Fruit fly (Drosophila melanogaster) whole organism, embryonic: ENCODE data around the gene CG13675.

Experiments used
- ATbp ChIP-seq: fragments of 200-800 bp; sonication (Bioruptor generic); optimal IDR thresholded peaks from 2 replicates; lab custom pipeline; 2017; ENCODE audit warnings: missing biosample characterization, mild to moderate bottlenecking, missing genetic modification characterization, missing genetic modification reagents
- Atf3 ChIP-seq: fragments of 200-800 bp; sonication (Bioruptor generic); optimal IDR thresholded peaks from 3 replicates; lab custom pipeline; 2016; ENCODE audit warnings: missing biosample characterization, missing genetic modification characterization
- CG10147 ChIP-seq: fragments of 200-800 bp; sonication (Bioruptor generic); optimal IDR thresholded peaks from 2 replicates; lab custom pipeline; 2019; ENCODE audit warnings: missing biosample characterization, mild to moderate bottlenecking, missing genetic modification characterization, moderate library complexity
- CG11085 ChIP-seq: fragments of 200-800 bp; sonication (Bioruptor generic); IDR thresholded peaks from 2 replicates; pipeline ENCODE4 v1.3.6; 2022; ENCODE audit warnings: missing biosample characterization, missing genetic modification characterization
- CG12942 ChIP-seq: fragments of 200-800 bp; sonication (Bioruptor generic); optimal IDR thresholded peaks from 3 replicates; lab custom pipeline; 2016; ENCODE audit warnings: missing biosample characterization, missing genetic modification characterization
- CG13296 ChIP-seq: fragments of 200-800 bp; sonication (Bioruptor generic); optimal IDR thresholded peaks from 3 replicates; lab custom pipeline; 2018; ENCODE audit warnings: missing biosample characterization, mild to moderate bottlenecking, missing genetic modification characterization
- CG13624 ChIP-seq: fragments of 200-800 bp; sonication (Bioruptor generic); optimal IDR thresholded peaks from 2 replicates; lab custom pipeline; 2016; ENCODE audit warnings: missing biosample characterization, missing genetic modification characterization
- CG16813 ChIP-seq: fragments of 200-800 bp; sonication (Bioruptor generic); IDR thresholded peaks from 3 replicates; pipeline ENCODE4 v1.3.6; 2022; ENCODE audit warnings: missing biosample characterization, missing genetic modification characterization; ENCODE audit not compliant: partially characterized antibody
- CG16815 ChIP-seq: fragments of 200-800 bp; sonication (Bioruptor generic); optimal IDR thresholded peaks from 3 replicates; lab custom pipeline; 2017; ENCODE audit warnings: missing biosample characterization, mild to moderate bottlenecking, missing genetic modification characterization
- CG17328 ChIP-seq: fragments of 200-800 bp; sonication (Bioruptor generic); IDR thresholded peaks from 2 replicates; pipeline ENCODE4 v1.3.6; 2022; ENCODE audit warnings: missing biosample characterization, missing genetic modification characterization
- CG17568 ChIP-seq: fragments of 200-800 bp; sonication (Bioruptor generic); optimal IDR thresholded peaks from 2 replicates; lab custom pipeline; 2018; ENCODE audit warnings: missing biosample characterization, mild to moderate bottlenecking, missing genetic modification characterization, moderate library complexity
- CG18476 ChIP-seq: fragments of 200-800 bp; sonication (Bioruptor generic); optimal IDR thresholded peaks from 2 replicates; lab custom pipeline; 2016; ENCODE audit warnings: missing biosample characterization, mild to moderate bottlenecking, missing genetic modification characterization
- CG18619 ChIP-seq: fragments of 200-800 bp; sonication (Bioruptor generic); optimal IDR thresholded peaks from 3 replicates; lab custom pipeline; 2017; ENCODE audit warnings: missing biosample characterization, mild to moderate bottlenecking, missing genetic modification characterization
- CG2129 ChIP-seq: fragments of 200-800 bp; sonication (Bioruptor generic); IDR thresholded peaks from 2 replicates; pipeline ENCODE4 v1.3.6; 2022; ENCODE audit warnings: missing biosample characterization, missing genetic modification characterization; ENCODE audit not compliant: partially characterized antibody
- CG3838 ChIP-seq: fragments of 200-800 bp; sonication (Bioruptor generic); optimal IDR thresholded peaks from 3 replicates; lab custom pipeline; 2016; ENCODE audit warnings: missing biosample characterization, missing genetic modification characterization
- CG6254 ChIP-seq: fragments of 200-800 bp; sonication (Bioruptor generic); optimal IDR thresholded peaks from 3 replicates; lab custom pipeline; 2017; ENCODE audit warnings: mild to moderate bottlenecking, missing biosample characterization, missing genetic modification reagents, missing genetic modification characterization
- CG6654 ChIP-seq: fragments of 200-800 bp; sonication (Bioruptor generic); optimal IDR thresholded peaks from 2 replicates; lab custom pipeline; 2017; ENCODE audit warnings: missing biosample characterization, mild to moderate bottlenecking, missing genetic modification characterization
- CG6683 ChIP-seq: fragments of 200-800 bp; sonication (Bioruptor generic); optimal IDR thresholded peaks from 2 replicates; lab custom pipeline; 2017; ENCODE audit warnings: missing biosample characterization, mild to moderate bottlenecking, missing genetic modification characterization, missing genetic modification reagents
- CG6854 ChIP-seq: fragments of 200-800 bp; sonication (Bioruptor generic); optimal IDR thresholded peaks from 3 replicates; lab custom pipeline; 2017; ENCODE audit warnings: missing biosample characterization, mild to moderate bottlenecking, missing genetic modification characterization
- CG7357 ChIP-seq: fragments of 200-800 bp; sonication (Bioruptor generic); IDR thresholded peaks from 3 replicates; pipeline ENCODE4 v1.3.6; 2022; ENCODE audit warnings: missing biosample characterization, missing genetic modification characterization
- CG8290 ChIP-seq, 3 experiments: fragments of 200-800 bp; sonication (Bioruptor generic); optimal IDR thresholded peaks; 2 replicates each; lab custom pipeline; 2016 to 2019; ENCODE audit warnings: missing biosample characterization in 3 of 3, missing genetic modification characterization in 3 of 3, mild to moderate bottlenecking in 2 of 3, moderate library complexity in 1 of 3
- CG8388 ChIP-seq: fragments of 200-800 bp; sonication (Bioruptor generic); optimal IDR thresholded peaks from 2 replicates; lab custom pipeline; 2019; ENCODE audit warnings: missing biosample characterization, mild to moderate bottlenecking, missing genetic modification characterization, moderate library complexity
- D ChIP-seq, 2 experiments: fragments of 200-800 bp in 1 of 2; fragments of >200 bp in 1 of 2; sonication (Bioruptor generic) in 1 of 2; optimal IDR thresholded peaks; 2 replicates in 1 of 2; 3 replicates in 1 of 2; lab custom pipeline; 2017; ENCODE audit warnings: mild to moderate bottlenecking in 1 of 2, missing biosample characterization in 1 of 2, missing genetic modification characterization in 1 of 2, missing genetic modification reagents in 1 of 2
- Ets97D ChIP-seq: fragments of 200-800 bp; sonication (Bioruptor generic); optimal IDR thresholded peaks from 3 replicates; lab custom pipeline; 2016; ENCODE audit warnings: missing biosample characterization, missing genetic modification characterization
- Hr39 ChIP-seq: fragments of >200 bp; optimal IDR thresholded peaks from 2 replicates; lab custom pipeline; 2017
- Meics ChIP-seq: fragments of 200-800 bp; sonication (Bioruptor generic); optimal IDR thresholded peaks from 2 replicates; lab custom pipeline; 2017; ENCODE audit warnings: missing biosample characterization, mild to moderate bottlenecking, missing genetic modification characterization
- NfI ChIP-seq: fragments of 200-800 bp; sonication (Bioruptor generic); optimal IDR thresholded peaks from 3 replicates; lab custom pipeline; 2018; ENCODE audit warnings: missing biosample characterization, mild to moderate bottlenecking, missing genetic modification characterization, moderate library complexity
- Opbp ChIP-seq: fragments of 200-800 bp; sonication (Bioruptor generic); IDR thresholded peaks from 3 replicates; pipeline ENCODE4 v1.3.6; 2022; ENCODE audit warnings: missing biosample characterization, missing genetic modification characterization; ENCODE audit not compliant: partially characterized antibody
- Rfx ChIP-seq: fragments of 200-800 bp; sonication (Bioruptor generic); IDR thresholded peaks from 2 replicates; pipeline ENCODE4 v1.3.6; 2022; ENCODE audit warnings: missing biosample characterization, missing genetic modification characterization
- Ssrp ChIP-seq: fragments of 200-800 bp; sonication (Bioruptor generic); optimal IDR thresholded peaks from 2 replicates; lab custom pipeline; 2018; ENCODE audit warnings: missing biosample characterization, mild to moderate bottlenecking, missing genetic modification characterization, moderate library complexity
- ase ChIP-seq: fragments of 200-800 bp; sonication (Bioruptor generic); IDR thresholded peaks from 3 replicates; pipeline ENCODE4 v1.3.6; 2022; ENCODE audit warnings: missing biosample characterization, missing genetic modification characterization
- bowl ChIP-seq: fragments of 200-800 bp; sonication (Bioruptor generic); IDR thresholded peaks from 2 replicates; pipeline ENCODE4 v1.3.6; 2022; ENCODE audit warnings: missing biosample characterization, missing genetic modification characterization
- ems ChIP-seq: fragments of 200-800 bp; sonication (Bioruptor generic); optimal IDR thresholded peaks from 3 replicates; lab custom pipeline; 2016; ENCODE audit warnings: missing biosample characterization, missing genetic modification characterization
- gsb-n ChIP-seq: fragments of 200-800 bp; sonication (Bioruptor generic); optimal IDR thresholded peaks from 3 replicates; lab custom pipeline; 2018; ENCODE audit warnings: missing biosample characterization, mild to moderate bottlenecking, missing genetic modification characterization
- h ChIP-seq: fragments of >200 bp; optimal IDR thresholded peaks from 2 replicates; lab custom pipeline; 2017
- ham ChIP-seq: fragments of 200-800 bp; sonication (Bioruptor generic); IDR thresholded peaks from 2 replicates; pipeline ENCODE4 v1.3.6; 2022; ENCODE audit warnings: missing biosample characterization, missing genetic modification characterization
- hth ChIP-seq: fragments of >200 bp; optimal IDR thresholded peaks from 2 replicates; lab custom pipeline; 2017; ENCODE audit warnings: inconsistent platforms
- jing ChIP-seq: fragments of 200-800 bp; sonication (Bioruptor generic); optimal IDR thresholded peaks from 2 replicates; lab custom pipeline; 2018; ENCODE audit warnings: missing biosample characterization, mild to moderate bottlenecking, missing genetic modification characterization
- lab ChIP-seq: fragments of 200-800 bp; sonication (Bioruptor generic); optimal IDR thresholded peaks from 3 replicates; lab custom pipeline; 2017; ENCODE audit warnings: missing biosample characterization, missing genetic modification characterization, mild to moderate bottlenecking, moderate library complexity, missing genetic modification reagents
- lmd ChIP-seq: fragments of 200-800 bp; sonication (Bioruptor generic); IDR thresholded peaks from 2 replicates; pipeline ENCODE4 v1.3.6; 2022; ENCODE audit warnings: missing biosample characterization, missing genetic modification characterization
- nerfin-1 ChIP-seq: fragments of 200-800 bp; sonication (Bioruptor generic); optimal IDR thresholded peaks from 3 replicates; lab custom pipeline; 2019; ENCODE audit warnings: missing biosample characterization, mild to moderate bottlenecking, missing genetic modification characterization, moderate library complexity
- schlank ChIP-seq: fragments of 200-800 bp; sonication (Bioruptor generic); optimal IDR thresholded peaks from 2 replicates; lab custom pipeline; 2018; ENCODE audit warnings: missing biosample characterization, mild to moderate bottlenecking, missing genetic modification characterization
- sd ChIP-seq: fragments of 200-800 bp; sonication (Bioruptor generic); optimal IDR thresholded peaks from 3 replicates; lab custom pipeline; 2018; ENCODE audit warnings: missing biosample characterization, mild to moderate bottlenecking, missing genetic modification characterization, moderate library complexity
- seq ChIP-seq: fragments of 200-800 bp; sonication (Bioruptor generic); IDR thresholded peaks from 2 replicates; pipeline ENCODE4 v1.3.6; 2022; ENCODE audit warnings: missing biosample characterization, missing genetic modification characterization
- sug ChIP-seq: fragments of 200-800 bp; optimal IDR thresholded peaks from 2 replicates; lab custom pipeline; 2019; ENCODE audit warnings: missing biosample characterization, mild to moderate bottlenecking, missing genetic modification characterization, moderate library complexity
- tna ChIP-seq: fragments of 200-800 bp; sonication (Bioruptor generic); IDR thresholded peaks from 2 replicates; pipeline ENCODE4 v1.3.6; 2022; ENCODE audit warnings: missing biosample characterization, missing genetic modification characterization; ENCODE audit not compliant: partially characterized antibody
- usp ChIP-seq: fragments of >200 bp; optimal IDR thresholded peaks from 2 replicates; lab custom pipeline; 2017; ENCODE audit warnings: missing biosample characterization, missing genetic modification characterization

The CG13675 gene

dm6 chr3L:8185263-8186227 lies 20.2 kb upstream of the CG13675 start (continued):
- TF ChIP-seq D (optimal IDR thresholded peaks at IDR 0.05; lab: Kevin White, UChicago) (peak; percentile 2), D (GFP tag; optimal IDR thresholded peaks at IDR 0.05; lab: Kevin White, UChicago) (peak; percentile 22), Opbp (GFP tag; lab: Robert Waterston, UW) (no peak), hth (lab: Kevin White, UChicago) (no peak), schlank (no peak), CG6683 (GFP tag; lab: Kevin White, UChicago) (peak; percentile 11), CG6254 (GFP tag; lab: Kevin White, UChicago) (peak; percentile 21), CG8388 (no peak), sd (tag; lab: Kevin White, UChicago) (peak; percentile 43), Rfx (GFP tag; lab: Robert Waterston, UW) (0 out of 2 replicates have a peak, but pooled peaks have one; percentile 37), CG18619 (GFP tag; lab: Kevin White, UChicago) (no peak), CG3838 (GFP tag; lab: Kevin White, UChicago) (no peak), Ssrp (peak; percentile 26), Atf3 (GFP tag; lab: Kevin White, UChicago) (peak; percentile 59), CG6654 (GFP tag; lab: Kevin White, UChicago) (peak; percentile 2), CG18476 (peak; percentile 31), CG7357 (GFP tag; lab: Robert Waterston, UW) (peak; percentile 53; the same call in 1 of the 3 replicates), CG16813 (no peak), Meics (GFP tag; lab: Kevin White, UChicago) (no peak), CG8290 (GFP tag; optimal IDR thresholded peaks at IDR 0.05; lab: Kevin White, UChicago) (no peak), CG8290 (tag; optimal IDR thresholded peaks at IDR 0.05; lab: Kevin White, UChicago) (peak in 1 of 2 experiments; percentile 61), h (lab: Kevin White, UChicago) (no peak), CG12942 (GFP tag; lab: Kevin White, UChicago) (peak; percentile 26), CG17568 (no peak), lab (peak; percentile 70), gsb-n (tag; lab: Kevin White, UChicago) (no peak), bowl (no peak), CG6854 (GFP tag; lab: Kevin White, UChicago) (peak; percentile 38), usp (GFP tag; lab: Kevin White, UChicago) (no peak), CG13624 (GFP tag; lab: Kevin White, UChicago) (peak; percentile 12), jing (GFP tag; lab: Kevin White, UChicago) (no peak), Ets97D (peak; percentile 5), ATbp (GFP tag; lab: Kevin White, UChicago) (peak; percentile 26), ham (GFP tag; lab: Robert Waterston, UW) (0 out of 2 replicates have a peak, but pooled peaks have one; percentile 25), Hr39 (lab: Kevin White, UChicago) (no peak), nerfin-1 (tag; lab: Kevin White, UChicago) (peak; percentile 2), lmd (GFP tag; lab: Robert Waterston, UW) (peak; percentile 63), tna (GFP tag; lab: Robert Waterston, UW) (no peak), CG17328 (GFP tag; lab: Robert Waterston, UW) (no peak), CG16815 (GFP tag; lab: Kevin White, UChicago) (no peak), sug (peak; percentile 100), CG2129 (GFP tag; lab: Robert Waterston, UW) (no peak), ems (peak; percentile 18), seq (GFP tag; lab: Robert Waterston, UW) (peak; percentile 47), CG11085 (GFP tag; lab: Robert Waterston, UW) (no peak), CG13296 (peak; percentile 58), ase (GFP tag; lab: Robert Waterston, UW) (0 out of 3 replicates have a peak, but pooled peaks have one; percentile 37), NfI (peak; percentile 24), CG10147 (GFP tag; lab: Kevin White, UChicago) (no peak)
